Fruit fly (Drosophila melanogaster): ENCODE measurements around the gene CG31091.

CG31091 gene

dm6 chr3R:25851224-25851682, 48.5 kb upstream of the CG31091 start, which contains the start of the genes CG14545 and CG5886 (continued):
- no peak for TF ChIP-seq Atf-2 (GFP tag; optimal IDR thresholded peaks at IDR 0.05)
- peak; percentile 94 for TF ChIP-seq Sin3A (optimal IDR thresholded peaks at IDR 0.05)
- TF ChIP-seq ci (GFP tag; IDR thresholded peaks at IDR 0.05): 0 out of 3 replicates have a peak, but pooled peaks have one; percentile 45
- TF ChIP-seq zfh1 (GFP tag; IDR thresholded peaks at IDR 0.05): 0 out of 3 replicates have a peak, but pooled peaks have one; percentile 23
- peak; percentile 85 for TF ChIP-seq CG9797 (GFP tag; optimal IDR thresholded peaks at IDR 0.05)
- TF ChIP-seq CG31224 (GFP tag; IDR thresholded peaks at IDR 0.05): no peak
- no peak for TF ChIP-seq CG13424 (tag; optimal IDR thresholded peaks at IDR 0.05)
- no peak for TF ChIP-seq dm (GFP tag; optimal IDR thresholded peaks at IDR 0.05)
- TF ChIP-seq CG1603 (tag; optimal IDR thresholded peaks at IDR 0.05): peak; percentile 40
- peak; percentile 44; the same call in 1 of the 2 replicates for TF ChIP-seq MBD-R2 (GFP tag; IDR thresholded peaks at IDR 0.05)
- TF ChIP-seq pzg (GFP tag; optimal IDR thresholded peaks at IDR 0.05): peak; percentile 75
- peak; percentile 59 for TF ChIP-seq Ets97D (GFP tag; optimal IDR thresholded peaks at IDR 0.05)
- no peak for TF ChIP-seq CG8924 (tag; optimal IDR thresholded peaks at IDR 0.05)
- TF ChIP-seq dpn (GFP tag; optimal IDR thresholded peaks at IDR 0.05): peak in 1 of 2 experiments; percentile 4
- TF ChIP-seq CG15514 (GFP tag; optimal IDR thresholded peaks at IDR 0.05): peak; percentile 33
- 0 out of 2 replicates have a peak, but pooled peaks have one; percentile 32 for TF ChIP-seq CG42726 (GFP tag; IDR thresholded peaks at IDR 0.05; ENCODE audit: partially characterized antibody)
- TF ChIP-seq CG15269 (tag; optimal IDR thresholded peaks at IDR 0.05): no peak
- no peak for TF ChIP-seq CG18262 (tag; optimal IDR thresholded peaks at IDR 0.05)
- TF ChIP-seq CG30403 (GFP tag; optimal IDR thresholded peaks at IDR 0.05): peak; percentile 23
- TF ChIP-seq dmrt99B (tag; optimal IDR thresholded peaks at IDR 0.05): no peak
- no peak for TF ChIP-seq Ets65A (GFP tag)
- peak; percentile 5 for TF ChIP-seq gem (tag; optimal IDR thresholded peaks at IDR 0.05)
- TF ChIP-seq CTCF (GFP tag; optimal IDR thresholded peaks at IDR 0.05): peak; percentile 93
- no peak for TF ChIP-seq klu (GFP tag; IDR thresholded peaks at IDR 0.05)
- TF ChIP-seq Sry-δ (GFP tag; optimal IDR thresholded peaks at IDR 0.05): peak; percentile 37
- TF ChIP-seq CG2120 (GFP tag; optimal IDR thresholded peaks at IDR 0.05): peak; percentile 37
- TF ChIP-seq Elba2 (GFP tag; optimal IDR thresholded peaks at IDR 0.05): peak; percentile 94
- peak; percentile 36 for TF ChIP-seq CG33213 (GFP tag; optimal IDR thresholded peaks at IDR 0.05)
- peak; percentile 16 for TF ChIP-seq CG33557 (GFP tag; optimal IDR thresholded peaks at IDR 0.05)
- TF ChIP-seq seq (GFP tag; IDR thresholded peaks at IDR 0.05): no peak
- peak; percentile 10 for TF ChIP-seq CG11504 (tag; optimal IDR thresholded peaks at IDR 0.05)
- TF ChIP-seq CoRest (tag; optimal IDR thresholded peaks at IDR 0.05): peak; percentile 23
- TF ChIP-seq CG2116 (GFP tag; optimal IDR thresholded peaks at IDR 0.05): peak; percentile 37
- peak; percentile 34 for TF ChIP-seq BEAF-32 (GFP tag; optimal IDR thresholded peaks at IDR 0.05)
- no peak for TF ChIP-seq CG12104 (GFP tag; optimal IDR thresholded peaks at IDR 0.05)
- no peak for TF ChIP-seq CG3407 (GFP tag; optimal IDR thresholded peaks at IDR 0.05)
- peak; percentile 15 for TF ChIP-seq lilli (GFP tag; optimal IDR thresholded peaks at IDR 0.05)
- TF ChIP-seq Abd-B (GFP tag; optimal IDR thresholded peaks at IDR 0.05): no peak
- peak; percentile 34; the same call in 1 of the 3 replicates for TF ChIP-seq knrl (GFP tag; IDR thresholded peaks at IDR 0.05; ENCODE audit: partially characterized antibody)
- TF ChIP-seq hkb (optimal IDR thresholded peaks at IDR 0.05): peak; percentile 93
- no peak for TF ChIP-seq hkb (GFP tag; IDR thresholded peaks at IDR 0.05)
- TF ChIP-seq CG17186 (GFP tag; optimal IDR thresholded peaks at IDR 0.05): peak; percentile 100
- no peak for TF ChIP-seq CG16779 (GFP tag; IDR thresholded peaks at IDR 0.05)
- peak; percentile 80 for TF ChIP-seq Dp (GFP tag; optimal IDR thresholded peaks at IDR 0.05)
- peak; percentile 26; the same call in 1 of the 2 replicates for TF ChIP-seq Rx (GFP tag; IDR thresholded peaks at IDR 0.05)
- TF ChIP-seq CHES-1-like (GFP tag; optimal IDR thresholded peaks at IDR 0.05): peak; percentile 31
- TF ChIP-seq pros (GFP tag; optimal IDR thresholded peaks at IDR 0.05): no peak
- no peak for TF ChIP-seq CG13296 (GFP tag; optimal IDR thresholded peaks at IDR 0.05)
- no peak for TF ChIP-seq rib (GFP tag; IDR thresholded peaks at IDR 0.05)
